ENCODE assay signal across 1 fruit fly cellular context in genomic region chr3R:31308855-31309646, dm6.
A peak's percentile ranks its signal among the peaks of the same experiment; 100 is the strongest.
TF ChIP-seq lines count a peak whose summit lies in the region.

No protein-coding gene starts in this region.

TF ChIP-seq in whole organism, embryonic, 481 proteins besides CTCF, POLR2A, EP300 and RAD21 (continued from another document and continues in another):
- TF ChIP-seq CG8388 (GFP tag; optimal IDR thresholded peaks at IDR 0.05; lab: Kevin White, UChicago), result peak; percentile 22
- TF ChIP-seq CG7745 (tag; optimal IDR thresholded peaks at IDR 0.05; lab: Kevin White, UChicago), result no peak
- no peak for TF ChIP-seq Hmx (GFP tag; optimal IDR thresholded peaks at IDR 0.05; lab: Kevin White, UChicago)
- no peak for TF ChIP-seq CG7372 (GFP tag; IDR thresholded peaks at IDR 0.05; lab: Robert Waterston, UW)
- TF ChIP-seq NK7.1 (GFP tag; optimal IDR thresholded peaks at IDR 0.05; lab: Kevin White, UChicago), result no peak
- TF ChIP-seq CG6654 (GFP tag; optimal IDR thresholded peaks at IDR 0.05; lab: Kevin White, UChicago), result no peak
- TF ChIP-seq CG7786 (GFP tag; optimal IDR thresholded peaks at IDR 0.05; lab: Kevin White, UChicago), result no peak
- 0 out of 2 replicates have a peak, but pooled peaks have one; percentile 12 for TF ChIP-seq CG43689 (GFP tag; IDR thresholded peaks at IDR 0.05; lab: Robert Waterston, UW)
- TF ChIP-seq repo (GFP tag; optimal IDR thresholded peaks at IDR 0.05; lab: Kevin White, UChicago), result no peak
- TF ChIP-seq CG18619 (GFP tag; optimal IDR thresholded peaks at IDR 0.05; lab: Kevin White, UChicago), result peak; percentile 15
- TF ChIP-seq CG3847 (GFP tag; IDR thresholded peaks at IDR 0.05; lab: Robert Waterston, UW), result no peak
- TF ChIP-seq dati (GFP tag; IDR thresholded peaks at IDR 0.05; lab: Robert Waterston, UW), result no peak
- TF ChIP-seq odd (GFP tag; optimal IDR thresholded peaks at IDR 0.05; lab: Kevin White, UChicago), result peak; percentile 53
- TF ChIP-seq CG32767 (GFP tag; IDR thresholded peaks at IDR 0.05; lab: Robert Waterston, UW), result no peak
- no peak for TF ChIP-seq CG12659 (GFP tag; optimal IDR thresholded peaks at IDR 0.05; lab: Kevin White, UChicago)
- no peak for TF ChIP-seq CG14965 (GFP tag; optimal IDR thresholded peaks at IDR 0.05; lab: Kevin White, UChicago; ENCODE audit: borderline replicate concordance)
- TF ChIP-seq CG4404 (GFP tag; IDR thresholded peaks at IDR 0.05; lab: Robert Waterston, UW), result no peak
- peak; percentile 63 for TF ChIP-seq CG14710 (tag; optimal IDR thresholded peaks at IDR 0.05; lab: Kevin White, UChicago)
- TF ChIP-seq CG4617 (GFP tag; optimal IDR thresholded peaks at IDR 0.05; lab: Kevin White, UChicago; ENCODE audit: borderline replicate concordance), result no peak
- no peak for TF ChIP-seq CG10654 (GFP tag; optimal IDR thresholded peaks at IDR 0.05; lab: Kevin White, UChicago)
- TF ChIP-seq CG17328 (GFP tag; IDR thresholded peaks at IDR 0.05; lab: Robert Waterston, UW), result 0 out of 2 replicates have a peak, but pooled peaks have one; percentile 19
- peak; percentile 15 for TF ChIP-seq tin (GFP tag; optimal IDR thresholded peaks at IDR 0.05; lab: Kevin White, UChicago)
- TF ChIP-seq D19B (GFP tag; optimal IDR thresholded peaks at IDR 0.05; lab: Kevin White, UChicago), result no peak
- no peak for TF ChIP-seq danr (GFP tag; IDR thresholded peaks at IDR 0.05; lab: Robert Waterston, UW)
- no peak for TF ChIP-seq CG2889 (GFP tag; IDR thresholded peaks at IDR 0.05; lab: Robert Waterston, UW)
- no peak for TF ChIP-seq tio (GFP tag; optimal IDR thresholded peaks at IDR 0.05; lab: Kevin White, UChicago)
- TF ChIP-seq sisA (GFP tag; IDR thresholded peaks at IDR 0.05; lab: Robert Waterston, UW), result no peak
- TF ChIP-seq CG30403 (GFP tag; optimal IDR thresholded peaks at IDR 0.05; lab: Kevin White, UChicago), result no peak
- no peak for TF ChIP-seq Abd-B (GFP tag; optimal IDR thresholded peaks at IDR 0.05; lab: Kevin White, UChicago)
- TF ChIP-seq Kr (GFP tag; optimal IDR thresholded peaks at IDR 0.05; lab: Kevin White, UChicago), result peak; percentile 24
- TF ChIP-seq peb (GFP tag; IDR thresholded peaks at IDR 0.05; lab: Robert Waterston, UW), result no peak
- TF ChIP-seq ssp (GFP tag; IDR thresholded peaks at IDR 0.05; lab: Robert Waterston, UW), result no peak
- TF ChIP-seq Xbp1 (GFP tag; optimal IDR thresholded peaks at IDR 0.05; lab: Kevin White, UChicago), result no peak
- TF ChIP-seq pum (GFP tag; optimal IDR thresholded peaks at IDR 0.05; lab: Kevin White, UChicago), result no peak
- TF ChIP-seq fd64A (GFP tag; optimal IDR thresholded peaks at IDR 0.05; lab: Kevin White, UChicago), result peak; percentile 86
- no peak for TF ChIP-seq btn (GFP tag; optimal IDR thresholded peaks at IDR 0.05; lab: Kevin White, UChicago)
- no peak for TF ChIP-seq HHEX (GFP tag; optimal IDR thresholded peaks at IDR 0.05; lab: Kevin White, UChicago)
- TF ChIP-seq CG8281 (tag; optimal IDR thresholded peaks at IDR 0.05; lab: Kevin White, UChicago), result no peak
- TF ChIP-seq bsh (GFP tag; optimal IDR thresholded peaks at IDR 0.05; lab: Kevin White, UChicago), result peak in 1 of 2 experiments; percentile 72
- no peak for TF ChIP-seq CG10565 (GFP tag; optimal IDR thresholded peaks at IDR 0.05; lab: Kevin White, UChicago)
- TF ChIP-seq CG14441 (GFP tag; IDR thresholded peaks at IDR 0.05; lab: Robert Waterston, UW), result no peak
- no peak for TF ChIP-seq Gsc (GFP tag; IDR thresholded peaks at IDR 0.05; lab: Robert Waterston, UW)
- TF ChIP-seq Xrp1 (GFP tag; IDR thresholded peaks at IDR 0.05; lab: Robert Waterston, UW), result peak; percentile 62
- peak; percentile 67 for TF ChIP-seq Awh (GFP tag; IDR thresholded peaks at IDR 0.05; lab: Robert Waterston, UW)
- no peak for TF ChIP-seq bab2 (GFP tag; optimal IDR thresholded peaks at IDR 0.05; lab: Kevin White, UChicago)
- no peak for TF ChIP-seq Deaf1 (tag; optimal IDR thresholded peaks at IDR 0.05; lab: Kevin White, UChicago)
- peak; percentile 72 for TF ChIP-seq CG33557 (GFP tag; optimal IDR thresholded peaks at IDR 0.05; lab: Kevin White, UChicago)
- no peak for TF ChIP-seq CG9215 (GFP tag; IDR thresholded peaks at IDR 0.05; lab: Robert Waterston, UW)
- peak; percentile 19 for TF ChIP-seq twi (tag; optimal IDR thresholded peaks at IDR 0.05; lab: Kevin White, UChicago)
- TF ChIP-seq CG30431 (GFP tag; optimal IDR thresholded peaks at IDR 0.05; lab: Kevin White, UChicago), result peak; percentile 1
- no peak for TF ChIP-seq NfI (GFP tag; optimal IDR thresholded peaks at IDR 0.05; lab: Kevin White, UChicago)
- no peak for TF ChIP-seq disco-r (GFP tag; optimal IDR thresholded peaks at IDR 0.05; lab: Kevin White, UChicago)
- TF ChIP-seq CG2202 (tag; optimal IDR thresholded peaks at IDR 0.05; lab: Kevin White, UChicago), result peak; percentile 69
- no peak for TF ChIP-seq unc-4 (GFP tag; IDR thresholded peaks at IDR 0.05; lab: Robert Waterston, UW; ENCODE audit: partially characterized antibody)
- TF ChIP-seq CG6175 (GFP tag; IDR thresholded peaks at IDR 0.05; lab: Robert Waterston, UW), result no peak
- TF ChIP-seq CG3838 (GFP tag; optimal IDR thresholded peaks at IDR 0.05; lab: Kevin White, UChicago), result no peak
- TF ChIP-seq Taf1 (GFP tag; IDR thresholded peaks at IDR 0.05; lab: Robert Waterston, UW), result no peak
- peak; percentile 34 for TF ChIP-seq CG7556 (GFP tag; optimal IDR thresholded peaks at IDR 0.05; lab: Kevin White, UChicago)
- TF ChIP-seq ftz-f1 (GFP tag; optimal IDR thresholded peaks at IDR 0.05; lab: Kevin White, UChicago), result no peak
- TF ChIP-seq Sry-β (GFP tag; optimal IDR thresholded peaks at IDR 0.05; lab: Kevin White, UChicago), result peak; percentile 5
- no peak for TF ChIP-seq pan (optimal IDR thresholded peaks at IDR 0.05; lab: Kevin White, UChicago)
- peak in 1 of 2 experiments; percentile 21 for TF ChIP-seq pan (GFP tag; optimal IDR thresholded peaks at IDR 0.05 in 1 of 2, IDR thresholded peaks at IDR 0.05 in 1 of 2)
- no peak for TF ChIP-seq Hsf (GFP tag; optimal IDR thresholded peaks at IDR 0.05; lab: Kevin White, UChicago)
- TF ChIP-seq CG31441 (GFP tag; IDR thresholded peaks at IDR 0.05; lab: Robert Waterston, UW), result peak; percentile 45; the same call in 1 of the 2 replicates
- TF ChIP-seq nerfin-2 (GFP tag; IDR thresholded peaks at IDR 0.05; lab: Robert Waterston, UW; ENCODE audit: partially characterized antibody), result no peak
- TF ChIP-seq dmrt11E (tag; optimal IDR thresholded peaks at IDR 0.05; lab: Kevin White, UChicago), result peak; percentile 74
- no peak for TF ChIP-seq CG15073 (GFP tag; optimal IDR thresholded peaks at IDR 0.05; lab: Kevin White, UChicago)
- TF ChIP-seq CG12071 (GFP tag; optimal IDR thresholded peaks at IDR 0.05; lab: Kevin White, UChicago), result peak; percentile 54
- peak; percentile 1 for TF ChIP-seq CG11398 (GFP tag; optimal IDR thresholded peaks at IDR 0.05; lab: Kevin White, UChicago)
- TF ChIP-seq Doc3 (GFP tag; IDR thresholded peaks at IDR 0.05; lab: Robert Waterston, UW; ENCODE audit: partially characterized antibody), result no peak
- TF ChIP-seq CG34376 (GFP tag; optimal IDR thresholded peaks at IDR 0.05; lab: Kevin White, UChicago), result no peak
- no peak for TF ChIP-seq Atf-2 (GFP tag; optimal IDR thresholded peaks at IDR 0.05; lab: Kevin White, UChicago)
- TF ChIP-seq CG4854 (GFP tag; optimal IDR thresholded peaks at IDR 0.05; lab: Kevin White, UChicago), result no peak
- no peak for TF ChIP-seq CG11247 (GFP tag; IDR thresholded peaks at IDR 0.05; lab: Robert Waterston, UW)
- no peak for TF ChIP-seq p53 (GFP tag; optimal IDR thresholded peaks at IDR 0.05; lab: Kevin White, UChicago)
- TF ChIP-seq CG11456 (GFP tag; IDR thresholded peaks at IDR 0.05; lab: Robert Waterston, UW), result no peak
- no peak for TF ChIP-seq E2f1 (GFP tag; IDR thresholded peaks at IDR 0.05; lab: Robert Waterston, UW)
- no peak for TF ChIP-seq insv (GFP tag; optimal IDR thresholded peaks at IDR 0.05; lab: Kevin White, UChicago)
- no peak for TF ChIP-seq Dip3 (GFP tag; optimal IDR thresholded peaks at IDR 0.05; lab: Kevin White, UChicago)
- TF ChIP-seq phol (tag; optimal IDR thresholded peaks at IDR 0.05; lab: Kevin White, UChicago), result no peak
- no peak for TF ChIP-seq C15 (GFP tag; IDR thresholded peaks at IDR 0.05; lab: Robert Waterston, UW)
- TF ChIP-seq psq (GFP tag; optimal IDR thresholded peaks at IDR 0.05; lab: Kevin White, UChicago), result no peak
- peak; percentile 65 for TF ChIP-seq CG17359 (tag; optimal IDR thresholded peaks at IDR 0.05; lab: Kevin White, UChicago)
- no peak for TF ChIP-seq CG34224 (GFP tag; IDR thresholded peaks at IDR 0.05; lab: Robert Waterston, UW; ENCODE audit: partially characterized antibody)
- TF ChIP-seq chm (GFP tag; IDR thresholded peaks at IDR 0.05; lab: Robert Waterston, UW), result no peak
- TF ChIP-seq Nf-YA (GFP tag; IDR thresholded peaks at IDR 0.05; lab: Robert Waterston, UW), result 0 out of 2 replicates have a peak, but pooled peaks have one; percentile 36
- no peak for TF ChIP-seq Oli (tag; optimal IDR thresholded peaks at IDR 0.05; lab: Kevin White, UChicago)
- TF ChIP-seq wor (GFP tag; IDR thresholded peaks at IDR 0.05; lab: Robert Waterston, UW), result no peak
- TF ChIP-seq CG11695 (GFP tag; IDR thresholded peaks at IDR 0.05; lab: Robert Waterston, UW), result no peak
- no peak for TF ChIP-seq cg (GFP tag; optimal IDR thresholded peaks at IDR 0.05; lab: Kevin White, UChicago)
- TF ChIP-seq zf30C (GFP tag; optimal IDR thresholded peaks at IDR 0.05; lab: Kevin White, UChicago), result no peak
- TF ChIP-seq D (optimal IDR thresholded peaks at IDR 0.05; lab: Kevin White, UChicago), result no peak
- peak; percentile 64 for TF ChIP-seq D (GFP tag; optimal IDR thresholded peaks at IDR 0.05; lab: Kevin White, UChicago)
- no peak for TF ChIP-seq CG32532 (GFP tag; IDR thresholded peaks at IDR 0.05; lab: Robert Waterston, UW)
- no peak for TF ChIP-seq CG10321 (GFP tag; IDR thresholded peaks at IDR 0.05; lab: Robert Waterston, UW)
- TF ChIP-seq ara (GFP tag; IDR thresholded peaks at IDR 0.05; lab: Robert Waterston, UW), result peak; percentile 75
- TF ChIP-seq Drgx (GFP tag; IDR thresholded peaks at IDR 0.05; lab: Robert Waterston, UW), result no peak
- no peak for TF ChIP-seq amos (GFP tag; IDR thresholded peaks at IDR 0.05; lab: Robert Waterston, UW; ENCODE audit: partially characterized antibody)
- no peak for TF ChIP-seq sqz (GFP tag; optimal IDR thresholded peaks at IDR 0.05; lab: Kevin White, UChicago)
- TF ChIP-seq ATbp (GFP tag; optimal IDR thresholded peaks at IDR 0.05; lab: Kevin White, UChicago), result peak; percentile 85
- TF ChIP-seq Usf (GFP tag; optimal IDR thresholded peaks at IDR 0.05; lab: Kevin White, UChicago), result no peak
- TF ChIP-seq CG12155 (GFP tag; optimal IDR thresholded peaks at IDR 0.05; lab: Kevin White, UChicago), result no peak
- TF ChIP-seq Elba2 (GFP tag; optimal IDR thresholded peaks at IDR 0.05; lab: Kevin White, UChicago), result no peak
- no peak for TF ChIP-seq CG9609 (GFP tag; optimal IDR thresholded peaks at IDR 0.05; lab: Kevin White, UChicago)
- TF ChIP-seq Aef1 (GFP tag; IDR thresholded peaks at IDR 0.05; lab: Robert Waterston, UW), result no peak
- no peak for TF ChIP-seq CG11560 (tag; IDR thresholded peaks at IDR 0.05; lab: Robert Waterston, UW)
- no peak for TF ChIP-seq Ssrp (tag; optimal IDR thresholded peaks at IDR 0.05; lab: Kevin White, UChicago)
- peak; percentile 28 for TF ChIP-seq CG15011 (GFP tag; optimal IDR thresholded peaks at IDR 0.05; lab: Kevin White, UChicago)
- peak; percentile 78 for TF ChIP-seq gsb-n (tag; optimal IDR thresholded peaks at IDR 0.05; lab: Kevin White, UChicago)
- peak; percentile 29 for TF ChIP-seq CG8944 (GFP tag; optimal IDR thresholded peaks at IDR 0.05; lab: Kevin White, UChicago)
- no peak for TF ChIP-seq CG17186 (GFP tag; optimal IDR thresholded peaks at IDR 0.05; lab: Kevin White, UChicago)
- TF ChIP-seq az2 (GFP tag; optimal IDR thresholded peaks at IDR 0.05; lab: Kevin White, UChicago), result no peak
- no peak for TF ChIP-seq CG6272 (GFP tag; IDR thresholded peaks at IDR 0.05; lab: Robert Waterston, UW)
- no peak for TF ChIP-seq eyg (GFP tag; optimal IDR thresholded peaks at IDR 0.05; lab: Kevin White, UChicago)
- no peak for TF ChIP-seq CG6791 (GFP tag; IDR thresholded peaks at IDR 0.05; lab: Robert Waterston, UW; ENCODE audit: partially characterized antibody)
- no peak for TF ChIP-seq ewg (GFP tag; optimal IDR thresholded peaks at IDR 0.05; lab: Kevin White, UChicago)
- no peak for TF ChIP-seq eve (GFP tag; optimal IDR thresholded peaks at IDR 0.05; lab: Kevin White, UChicago)
- TF ChIP-seq sob (GFP tag; IDR thresholded peaks at IDR 0.05; lab: Robert Waterston, UW), result no peak
- TF ChIP-seq bigmax (GFP tag; optimal IDR thresholded peaks at IDR 0.05; lab: Kevin White, UChicago), result no peak
- TF ChIP-seq Fer2 (tag; optimal IDR thresholded peaks at IDR 0.05; lab: Kevin White, UChicago), result no peak
- no peak; the same call in 2 of the 3 replicates for TF ChIP-seq CG11093 (GFP tag; IDR thresholded peaks at IDR 0.05; lab: Robert Waterston, UW)
- TF ChIP-seq cwo (GFP tag; optimal IDR thresholded peaks at IDR 0.05; lab: Kevin White, UChicago), result no peak
- no peak for TF ChIP-seq pros (GFP tag; optimal IDR thresholded peaks at IDR 0.05; lab: Kevin White, UChicago)
- TF ChIP-seq CG18011 (GFP tag; optimal IDR thresholded peaks at IDR 0.05; lab: Kevin White, UChicago), result no peak
- peak; percentile 78 for TF ChIP-seq CG1603 (tag; optimal IDR thresholded peaks at IDR 0.05; lab: Kevin White, UChicago)
- no peak for TF ChIP-seq shn (GFP tag; optimal IDR thresholded peaks at IDR 0.05; lab: Kevin White, UChicago)
- no peak for TF ChIP-seq toy (GFP tag; IDR thresholded peaks at IDR 0.05; lab: Robert Waterston, UW)
- no peak for TF ChIP-seq hkb (optimal IDR thresholded peaks at IDR 0.05; lab: Kevin White, UChicago)
- 0 out of 2 replicates have a peak, but pooled peaks have one; percentile 15 for TF ChIP-seq hkb (GFP tag; IDR thresholded peaks at IDR 0.05; lab: Robert Waterston, UW)
- TF ChIP-seq zfh2 (GFP tag; optimal IDR thresholded peaks at IDR 0.05; lab: Kevin White, UChicago), result no peak
- no peak for TF ChIP-seq tgo (GFP tag; IDR thresholded peaks at IDR 0.05; lab: Robert Waterston, UW)
- no peak for TF ChIP-seq nmo (GFP tag; optimal IDR thresholded peaks at IDR 0.05; lab: Kevin White, UChicago)
- peak; percentile 27 for TF ChIP-seq CG18599 (GFP tag; optimal IDR thresholded peaks at IDR 0.05; lab: Kevin White, UChicago)
- no peak for TF ChIP-seq gcm2 (GFP tag; optimal IDR thresholded peaks at IDR 0.05; lab: Kevin White, UChicago)
- peak in 1 of 3 experiments; percentile 45 for TF ChIP-seq lola (GFP tag; optimal IDR thresholded peaks at IDR 0.05; lab: Kevin White, UChicago)
- no peak for TF ChIP-seq CG31365 (tag; optimal IDR thresholded peaks at IDR 0.05; lab: Kevin White, UChicago)
- TF ChIP-seq CG9817 (tag; optimal IDR thresholded peaks at IDR 0.05; lab: Kevin White, UChicago), result no peak
